Worm (Caenorhabditis elegans): ENCODE measurements around the gene fbxb-112.

- no peak for TF ChIP-seq ref-1 (GFP tag; conservative IDR thresholded peaks at IDR 0.05)
- no peak for TF ChIP-seq tab-1 (GFP tag; IDR thresholded peaks at IDR 0.05)
- TF ChIP-seq ztf-23 (GFP tag; IDR thresholded peaks at IDR 0.05): no peak
- no peak for TF ChIP-seq med-1 (GFP tag; optimal IDR thresholded peaks at IDR 0.05; ENCODE audit: insufficient read depth)
- no peak for TF ChIP-seq ztf-29 (GFP tag; IDR thresholded peaks at IDR 0.05)
- no peak for TF ChIP-seq T22C8.4 (GFP tag; IDR thresholded peaks at IDR 0.05)
Measured at ce11 chrII:3527460-3527859, 36.6 kb downstream of the fbxb-112 start.
